Worm (Caenorhabditis elegans) whole organism, young adult: ENCODE data around the gene clec-166.

ENCODE experiments used
- F23B12.7 ChIP-seq: sonication (generic microtip); optimal IDR thresholded peaks from 2 replicates; lab custom pipeline; 2017; ENCODE audit warnings: missing genetic modification characterization, mild to moderate bottlenecking, missing compliant biosample characterization, antibody characterized with exemption, moderate library complexity; ENCODE audit not compliant: insufficient read depth
- ceh-40 ChIP-seq: fragments of 200-800 bp; sonication (Bioruptor generic); IDR thresholded peaks from 2 replicates; pipeline ENCODE4 v1.3.6; 2022; ENCODE audit warnings: missing genetic modification characterization, missing compliant biosample characterization
- chd-7 ChIP-seq: sonication (generic microtip); optimal IDR thresholded peaks from 2 replicates; lab custom pipeline; 2016; ENCODE audit warnings: mild to moderate bottlenecking, missing genetic modification characterization, moderate library complexity, missing compliant biosample characterization
- hlh-26 ChIP-seq: fragments of 200-800 bp; sonication (Bioruptor generic); conservative IDR thresholded peaks from 2 replicates; pipeline ENCODE4 v1.3.6; 2022; ENCODE audit warnings: missing genetic modification reagents, missing genetic modification characterization, missing compliant biosample characterization
- let-607 ChIP-seq, 2 experiments: fragments of 200-800 bp in 1 of 2; sonication (Bioruptor generic) in 1 of 2; sonication (generic microtip) in 1 of 2; optimal IDR thresholded peaks; 2 replicates each; lab custom pipeline; 2016 to 2018; ENCODE audit warnings: mild to moderate bottlenecking in 2 of 2, missing compliant biosample characterization in 2 of 2, missing genetic modification characterization in 2 of 2, moderate library complexity in 2 of 2, missing genotype in 1 of 2
- madf-3 ChIP-seq: fragments of 200-800 bp; sonication (Bioruptor generic); IDR thresholded peaks from 2 replicates; pipeline ENCODE4 v1.3.6; 2022; ENCODE audit warnings: missing genetic modification reagents, missing genetic modification characterization, missing compliant biosample characterization
- pbrm-1 ChIP-seq: fragments of 200-800 bp; sonication (Bioruptor generic); IDR thresholded peaks from 2 replicates; pipeline ENCODE4 v1.3.6; 2022; ENCODE audit warnings: missing genetic modification reagents, missing genetic modification characterization, missing compliant biosample characterization
- unc-62 ChIP-seq: fragments of 150-350 bp; optimal IDR thresholded peaks from 2 replicates; lab custom pipeline; 2014; ENCODE audit warnings: missing biosample characterization, missing genetic modification reagents, missing genetic modification characterization
- zim-3 ChIP-seq: sonication (generic microtip); optimal IDR thresholded peaks from 2 replicates; lab custom pipeline; 2017; ENCODE audit warnings: mild to moderate bottlenecking, missing genetic modification characterization, moderate library complexity, missing compliant biosample characterization
- ztf-25 ChIP-seq: fragments of 200-800 bp; sonication (Bioruptor generic); IDR thresholded peaks from 2 replicates; pipeline ENCODE4 v1.3.6; 2022; ENCODE audit warnings: missing genetic modification reagents, missing genetic modification characterization, missing compliant biosample characterization

ce11 chrIV:1209813-1210212 is 41.3 kb downstream of the clec-166 start:
- TF ChIP-seq pbrm-1 (GFP tag; lab: Robert Waterston, UW) (no peak), let-607 (tag; optimal IDR thresholded peaks at IDR 0.05; lab: Kevin White, UChicago) (no peak), ztf-25 (GFP tag; lab: Robert Waterston, UW) (no peak), zim-3 (tag; lab: Kevin White, UChicago) (no peak), F23B12.7 (tag; lab: Kevin White, UChicago) (no peak), madf-3 (GFP tag; lab: Robert Waterston, UW) (no peak), ceh-40 (GFP tag; lab: Robert Waterston, UW) (no peak), hlh-26 (GFP tag; lab: Robert Waterston, UW) (no peak), chd-7 (tag; lab: Kevin White, UChicago) (no peak), unc-62 (GFP tag; lab: Kevin White, UChicago) (no peak)
